Worm (Caenorhabditis elegans): ENCODE results near the gene poml-4.
"Not testable (repeated sequence)": the region's sequence is repeated elsewhere in the genome, so short reads cannot be mapped to it uniquely, and the experiment has no call there.

Gene poml-4

ce11 chrII:1543182-1543581 lies 2.5 kb downstream of the poml-4 start, which contains the start of gene K05F6.4:
Gene K05F6.4, plus strand, starts transcription at chrII:1543482.
- TF ChIP-seq hlh-15 (tag; optimal IDR thresholded peaks at IDR 0.05); hlh-13 (GFP tag; optimal IDR thresholded peaks at IDR 0.05); T23F11.4 (GFP tag; optimal IDR thresholded peaks at IDR 0.05): not testable (repeated sequence)

DNA sequence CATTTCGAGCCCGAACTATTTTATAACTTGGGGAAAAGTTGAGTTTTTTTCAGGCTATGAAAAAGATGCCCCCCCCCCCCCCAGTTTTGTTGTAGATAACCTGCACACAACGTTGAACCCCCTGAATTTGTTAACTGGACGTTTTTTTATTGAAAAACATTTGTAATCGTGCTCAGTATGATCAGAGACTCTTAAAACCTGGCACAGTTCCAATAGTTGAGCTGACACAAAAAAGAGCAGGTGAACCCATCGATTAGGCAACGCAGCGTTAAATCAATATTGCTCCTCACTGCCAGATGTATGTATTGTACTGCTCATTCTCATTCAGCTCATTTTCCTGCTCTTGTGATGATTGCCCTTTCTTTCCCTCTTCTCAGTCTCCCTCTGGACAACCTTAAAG lies 4.9 kb downstream of the poml-4 start, which contains the start of gene K05F6.12:
TSS of gene K05F6.12 (plus strand) at position 301 of the 400 bp plus-strand sequence.
- TF ChIP-seq pag-3 (tag; optimal IDR thresholded peaks at IDR 0.05; ENCODE audit: borderline replicate concordance) = no peak
- TF ChIP-seq ceh-34 (tag; optimal IDR thresholded peaks at IDR 0.05) = no peak
- no peak for TF ChIP-seq fkh-6 (tag; optimal IDR thresholded peaks at IDR 0.05)
- TF ChIP-seq ceh-24 (tag; optimal IDR thresholded peaks at IDR 0.05) = no peak

DNA sequence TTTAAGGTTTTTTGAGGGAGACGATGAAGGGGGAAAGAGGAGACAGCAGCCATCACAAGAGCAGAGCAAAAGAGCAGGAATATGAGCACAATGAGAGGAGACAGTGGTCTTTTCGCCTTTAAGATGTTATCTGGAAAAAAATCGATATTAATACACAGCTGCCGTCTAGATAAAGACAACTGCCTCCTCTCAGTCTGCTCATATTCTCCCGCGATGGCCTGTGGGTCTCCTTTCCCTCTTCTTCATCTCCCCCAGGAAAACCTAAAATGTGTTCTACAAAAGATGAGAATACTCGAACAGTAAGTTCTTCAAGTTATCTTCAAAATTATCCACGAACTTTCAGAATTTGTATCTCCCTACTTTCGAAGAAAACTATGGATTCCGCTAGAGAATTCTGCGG lies 9.8 kb downstream of the poml-4 start, which contains the start of the genes fbxb-52 and fbxb-51:
TSS of gene fbxb-52 (minus strand) at position 101 of the 400 bp plus-strand sequence.
TSS of gene fbxb-51 (plus strand) at position 212 of the 400 bp plus-strand sequence.
- no peak for TF ChIP-seq ceh-18 (tag; optimal IDR thresholded peaks at IDR 0.05)
- TF ChIP-seq che-1 (tag; optimal IDR thresholded peaks at IDR 0.05) = no peak
- no peak for TF ChIP-seq ceh-22 (tag; optimal IDR thresholded peaks at IDR 0.05)
- no peak for TF ChIP-seq pax-1 (tag; optimal IDR thresholded peaks at IDR 0.05)
- TF ChIP-seq zip-5 (tag; optimal IDR thresholded peaks at IDR 0.05) = no peak
- no peak for TF ChIP-seq pag-3 (tag; optimal IDR thresholded peaks at IDR 0.05; ENCODE audit: borderline replicate concordance)
- TF ChIP-seq ets-4 (tag; optimal IDR thresholded peaks at IDR 0.05) = no peak
- no peak for TF ChIP-seq unc-55 (GFP tag; optimal IDR thresholded peaks at IDR 0.05)
- TF ChIP-seq elt-4 (tag; optimal IDR thresholded peaks at IDR 0.05) = no peak
- TF ChIP-seq hlh-15 (tag; optimal IDR thresholded peaks at IDR 0.05) = no peak
- no peak for TF ChIP-seq tbx-2 (tag; optimal IDR thresholded peaks at IDR 0.05)
- no peak for TF ChIP-seq T23F11.4 (GFP tag; optimal IDR thresholded peaks at IDR 0.05)
- no peak for TF ChIP-seq C08G9.2 (tag; optimal IDR thresholded peaks at IDR 0.05)
- TF ChIP-seq unc-3 (GFP tag; conservative IDR thresholded peaks at IDR 0.05) = no peak
- TF ChIP-seq unc-3 (tag; optimal IDR thresholded peaks at IDR 0.05) = no peak
- no peak for TF ChIP-seq ceh-31 (tag; optimal IDR thresholded peaks at IDR 0.05)
- no peak for TF ChIP-seq tbx-7 (tag; optimal IDR thresholded peaks at IDR 0.05)
- no peak for TF ChIP-seq F13H6.1 (tag; optimal IDR thresholded peaks at IDR 0.05)
- TF ChIP-seq ceh-19 (GFP tag; optimal IDR thresholded peaks at IDR 0.05) = no peak

- TF ChIP-seq dmd-4 (tag; optimal IDR thresholded peaks at IDR 0.05; ENCODE audit: borderline replicate concordance); ztf-16 (tag; optimal IDR thresholded peaks at IDR 0.05); fkh-10 (GFP tag; optimal IDR thresholded peaks at IDR 0.05): not testable (repeated sequence)
These were observed 15.5 kb downstream of the poml-4 start, which contains the start of the genes fbxb-54 and fbxb-50 for ce11 chrII:1556217-1556616. Gene fbxb-54, minus strand, starts transcription at chrII:1556317. Gene fbxb-50, plus strand, starts transcription at chrII:1556443.

ce11 chrII:1560839-1561238 lies 20.1 kb downstream of the poml-4 start:
- TF ChIP-seq ztf-16 (tag; optimal IDR thresholded peaks at IDR 0.05) (no peak), ref-2 (tag; optimal IDR thresholded peaks at IDR 0.05) (no peak), elt-4 (tag; optimal IDR thresholded peaks at IDR 0.05) (no peak), K02D7.2 (tag; optimal IDR thresholded peaks at IDR 0.05) (no peak), ceh-14 (tag; optimal IDR thresholded peaks at IDR 0.05) (no peak), sox-2 (GFP tag; IDR thresholded peaks at IDR 0.05) (no peak), ceh-45 (GFP tag; IDR thresholded peaks at IDR 0.05) (no peak), fkh-6 (tag; optimal IDR thresholded peaks at IDR 0.05) (no peak), gmeb-2 (tag; optimal IDR thresholded peaks at IDR 0.05) (no peak), ahr-1 (tag; optimal IDR thresholded peaks at IDR 0.05) (no peak)

ce11 chrII:1561863-1562262 lies 21.1 kb downstream of the poml-4 start, which contains the start of gene K05F6.14:
Gene K05F6.14, plus strand, starts transcription at chrII:1562163.
- TF ChIP-seq tbx-7 (tag; optimal IDR thresholded peaks at IDR 0.05) = no peak
- TF ChIP-seq rnt-1 (tag; optimal IDR thresholded peaks at IDR 0.05) = no peak
- no peak for TF ChIP-seq lim-6 (tag; optimal IDR thresholded peaks at IDR 0.05)
- TF ChIP-seq elt-2 (tag; optimal IDR thresholded peaks at IDR 0.05) = no peak
- no peak for TF ChIP-seq fkh-6 (tag; optimal IDR thresholded peaks at IDR 0.05)
- TF ChIP-seq ref-2 (tag; optimal IDR thresholded peaks at IDR 0.05) = no peak
- TF ChIP-seq elt-4 (tag; optimal IDR thresholded peaks at IDR 0.05) = no peak
- TF ChIP-seq gmeb-2 (tag; optimal IDR thresholded peaks at IDR 0.05) = no peak
- no peak for TF ChIP-seq ceh-6 (GFP tag; optimal IDR thresholded peaks at IDR 0.05)
- no peak for TF ChIP-seq ets-4 (tag; optimal IDR thresholded peaks at IDR 0.05)
- TF ChIP-seq unc-3 (GFP tag; conservative IDR thresholded peaks at IDR 0.05) = no peak
- no peak for TF ChIP-seq unc-3 (tag; optimal IDR thresholded peaks at IDR 0.05)
- TF ChIP-seq dmd-4 (tag; optimal IDR thresholded peaks at IDR 0.05; ENCODE audit: borderline replicate concordance) = no peak
- no peak for TF ChIP-seq dve-1 (tag; optimal IDR thresholded peaks at IDR 0.05)
- no peak for TF ChIP-seq fkh-10 (GFP tag; optimal IDR thresholded peaks at IDR 0.05)

Data from whole organism, late embryonic.